Fruit fly (Drosophila melanogaster): Measurements from ENCODE around the gene nyo.
A peak's percentile ranks its signal among the peaks of the same experiment; 100 is the strongest.

The nyo gene

DNA sequence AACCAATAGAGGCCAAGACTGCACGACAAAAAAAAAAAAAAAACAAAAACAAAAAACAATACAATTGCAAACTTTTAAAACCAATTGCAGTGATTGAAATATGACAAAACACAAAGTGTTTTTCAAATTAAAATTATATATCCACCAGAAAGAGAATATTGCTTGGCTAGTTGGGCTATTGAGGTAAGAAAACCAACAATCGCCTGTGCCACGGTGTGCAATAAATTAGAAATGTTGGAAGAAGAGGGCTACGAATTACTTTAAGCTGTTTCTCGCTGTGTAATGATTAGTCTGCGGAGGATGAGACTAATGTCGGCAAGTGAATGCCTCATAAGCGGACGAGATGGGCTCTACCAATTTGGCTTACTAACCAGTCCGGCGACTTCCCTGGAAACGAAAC lies 30.8 kb upstream of the nyo start:
- TF ChIP-seq ey (GFP tag; optimal IDR thresholded peaks at IDR 0.05), result peak; percentile 11
- no peak for TF ChIP-seq HLH106 (tag; optimal IDR thresholded peaks at IDR 0.05)

DNA sequence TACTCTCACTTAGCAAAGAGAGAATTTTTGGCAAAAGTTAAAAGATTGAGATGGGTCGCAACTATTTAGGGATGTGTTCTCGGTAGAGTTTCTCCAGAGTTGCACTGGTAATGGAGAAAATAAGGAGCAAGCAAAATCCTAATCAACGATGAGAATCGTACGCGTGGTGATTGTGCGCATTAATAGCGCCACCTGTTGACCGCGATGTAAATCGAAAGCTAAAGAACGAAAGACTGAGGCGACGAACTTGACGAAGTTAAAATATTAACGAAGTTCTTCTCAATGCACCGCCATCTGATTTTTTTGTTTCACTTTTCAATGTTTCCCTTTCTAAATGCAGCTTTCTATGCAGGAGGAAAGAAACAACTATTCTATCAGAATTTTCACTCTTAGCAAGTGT lies 28.2 kb upstream of the nyo start:
- no peak for TF ChIP-seq Sp1 (GFP tag; optimal IDR thresholded peaks at IDR 0.05)
- no peak for TF ChIP-seq Rel (GFP tag; optimal IDR thresholded peaks at IDR 0.05)
- no peak for TF ChIP-seq Rel (tag; optimal IDR thresholded peaks at IDR 0.05)
- TF ChIP-seq pan (optimal IDR thresholded peaks at IDR 0.05), result no peak
- no peak for TF ChIP-seq Abd-B (GFP tag; optimal IDR thresholded peaks at IDR 0.05)
- TF ChIP-seq Vsx2 (GFP tag; optimal IDR thresholded peaks at IDR 0.05; ENCODE audit: partially characterized antibody), result no peak
- no peak for TF ChIP-seq rgr (GFP tag; optimal IDR thresholded peaks at IDR 0.05)
- TF ChIP-seq brk (GFP tag; optimal IDR thresholded peaks at IDR 0.05), result no peak
- no peak for TF ChIP-seq lola (GFP tag; optimal IDR thresholded peaks at IDR 0.05)
- TF ChIP-seq Hr78 (GFP tag; optimal IDR thresholded peaks at IDR 0.05), result no peak
- no peak for TF ChIP-seq Hnf4 (GFP tag; optimal IDR thresholded peaks at IDR 0.05)
- no peak for TF ChIP-seq sv (GFP tag; optimal IDR thresholded peaks at IDR 0.05)
- TF ChIP-seq Hr83 (GFP tag; optimal IDR thresholded peaks at IDR 0.05; ENCODE audit: poor library complexity, severe bottlenecking), result no peak
- TF ChIP-seq h (GFP tag; optimal IDR thresholded peaks at IDR 0.05), result no peak
- no peak for TF ChIP-seq CrebA (GFP tag; optimal IDR thresholded peaks at IDR 0.05; ENCODE audit: borderline replicate concordance)
- no peak for TF ChIP-seq woc (GFP tag; optimal IDR thresholded peaks at IDR 0.05)
- TF ChIP-seq OdsH (GFP tag; optimal IDR thresholded peaks at IDR 0.05), result no peak
- TF ChIP-seq Dfd (GFP tag; optimal IDR thresholded peaks at IDR 0.05), result no peak
- TF ChIP-seq foxo (GFP tag; optimal IDR thresholded peaks at IDR 0.05), result no peak

DNA sequence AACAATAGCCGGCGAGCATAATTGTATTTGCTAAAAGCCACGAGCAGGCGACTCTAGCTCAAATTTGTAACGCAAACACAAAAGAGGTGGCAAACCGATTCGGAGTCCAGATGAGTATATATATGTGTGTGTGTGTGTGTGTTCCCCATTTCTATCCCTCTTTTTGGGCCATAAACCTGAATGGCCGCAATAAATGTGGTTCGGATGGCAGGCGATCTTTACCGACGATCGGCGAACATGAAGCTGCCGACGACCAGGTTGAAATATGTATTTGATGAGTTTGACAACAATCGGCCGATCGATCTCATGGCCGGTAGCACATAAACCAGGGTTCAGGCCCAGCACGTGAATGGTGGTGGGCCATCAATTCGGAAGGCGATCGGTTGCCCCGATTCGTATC lies 15.0 kb upstream of the nyo start:
- no peak for TF ChIP-seq dl (GFP tag; optimal IDR thresholded peaks at IDR 0.05; ENCODE audit: insufficient read depth in 1 of 2, partially characterized antibody in 2 of 2)
- TF ChIP-seq dmrt93B (GFP tag; optimal IDR thresholded peaks at IDR 0.05), result no peak
- no peak for TF ChIP-seq sv (GFP tag; optimal IDR thresholded peaks at IDR 0.05)
- no peak for TF ChIP-seq Hr83 (GFP tag; optimal IDR thresholded peaks at IDR 0.05; ENCODE audit: poor library complexity, severe bottlenecking)
- TF ChIP-seq HLH106 (tag; optimal IDR thresholded peaks at IDR 0.05), result no peak
- TF ChIP-seq Rel (GFP tag; optimal IDR thresholded peaks at IDR 0.05), result no peak
- TF ChIP-seq Rel (tag; optimal IDR thresholded peaks at IDR 0.05), result no peak
- TF ChIP-seq CG32264 (GFP tag; optimal IDR thresholded peaks at IDR 0.05), result no peak
- TF ChIP-seq Myc (optimal IDR thresholded peaks at IDR 0.05), result no peak
- no peak for TF ChIP-seq Vsx2 (GFP tag; optimal IDR thresholded peaks at IDR 0.05; ENCODE audit: partially characterized antibody)
- no peak for TF ChIP-seq pan (optimal IDR thresholded peaks at IDR 0.05)
- TF ChIP-seq Abd-B (GFP tag; optimal IDR thresholded peaks at IDR 0.05), result no peak
- no peak for TF ChIP-seq sage (GFP tag; optimal IDR thresholded peaks at IDR 0.05)
- TF ChIP-seq Dfd (GFP tag; optimal IDR thresholded peaks at IDR 0.05), result no peak
- no peak for TF ChIP-seq CrebA (GFP tag; optimal IDR thresholded peaks at IDR 0.05; ENCODE audit: borderline replicate concordance)
- TF ChIP-seq CG9705 (GFP tag; optimal IDR thresholded peaks at IDR 0.05), result no peak
- TF ChIP-seq jim (GFP tag; optimal IDR thresholded peaks at IDR 0.05), result no peak
- TF ChIP-seq OdsH (GFP tag; optimal IDR thresholded peaks at IDR 0.05), result no peak
- no peak for TF ChIP-seq br (GFP tag; optimal IDR thresholded peaks at IDR 0.05)
- no peak for TF ChIP-seq usp (GFP tag; optimal IDR thresholded peaks at IDR 0.05)

DNA sequence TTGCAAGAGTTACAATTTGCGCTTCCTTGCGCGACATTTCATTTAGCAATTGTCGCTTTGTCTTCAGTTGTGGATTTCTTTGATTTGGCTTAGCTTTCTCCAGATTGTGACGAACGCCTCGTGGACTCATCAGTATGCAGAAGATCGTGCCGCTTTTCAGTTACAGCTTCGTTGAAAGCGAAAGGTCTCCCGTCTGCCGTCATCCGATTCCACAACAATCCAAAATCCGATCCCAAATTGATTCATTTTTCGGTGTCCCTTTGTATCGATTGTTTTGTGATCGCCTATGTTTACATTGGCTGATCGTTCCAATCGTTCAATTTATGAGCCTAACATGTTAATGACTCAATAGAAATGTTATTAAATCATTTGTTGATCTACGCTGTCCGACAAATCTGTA lies 917 bp upstream of the nyo start:
- TF ChIP-seq Rel (GFP tag; optimal IDR thresholded peaks at IDR 0.05) (no peak), Rel (tag; optimal IDR thresholded peaks at IDR 0.05) (no peak), Myc (optimal IDR thresholded peaks at IDR 0.05) (no peak), CG32264 (GFP tag; optimal IDR thresholded peaks at IDR 0.05) (no peak), tai (GFP tag; optimal IDR thresholded peaks at IDR 0.05) (no peak), Dif (GFP tag; optimal IDR thresholded peaks at IDR 0.05; ENCODE audit: partially characterized antibody) (no peak), lola (GFP tag; optimal IDR thresholded peaks at IDR 0.05) (no peak), Hnf4 (GFP tag; optimal IDR thresholded peaks at IDR 0.05) (no peak), sv (GFP tag; optimal IDR thresholded peaks at IDR 0.05) (no peak), N (GFP tag; optimal IDR thresholded peaks at IDR 0.05) (no peak), HLH106 (tag; optimal IDR thresholded peaks at IDR 0.05) (no peak)
